Worm (Caenorhabditis elegans) whole organism, young adult: ENCODE results near the gene C35D10.10.
A peak's percentile ranks its signal among the peaks of the same experiment; 100 is the strongest.

Experiments used
- B0019.2 ChIP-seq: fragments of 200-800 bp; sonication (Bioruptor generic); conservative IDR thresholded peaks from 2 replicates; pipeline ENCODE4 v1.3.6; 2022; ENCODE audit warnings: missing genetic modification reagents, missing genetic modification characterization, missing compliant biosample characterization
- B0336.3 ChIP-seq: fragments of 200-800 bp; sonication (Bioruptor generic); IDR thresholded peaks from 2 replicates; pipeline ENCODE4 v1.3.6; 2022; ENCODE audit warnings: missing genetic modification characterization, missing compliant biosample characterization
- C06A6.2 ChIP-seq: fragments of 200-800 bp; sonication (Bioruptor generic); conservative IDR thresholded peaks from 2 replicates; pipeline ENCODE4 v1.3.6; 2022; ENCODE audit warnings: missing genetic modification characterization, missing compliant biosample characterization
- F23B12.7 ChIP-seq: sonication (generic microtip); optimal IDR thresholded peaks from 2 replicates; lab custom pipeline; 2017; ENCODE audit warnings: missing genetic modification characterization, mild to moderate bottlenecking, missing compliant biosample characterization, antibody characterized with exemption, moderate library complexity; ENCODE audit not compliant: insufficient read depth
- F37B4.10 ChIP-seq: fragments of 200-800 bp; sonication (Bioruptor generic); IDR thresholded peaks from 2 replicates; pipeline ENCODE4 v1.3.6; 2022; ENCODE audit warnings: missing genetic modification characterization, missing compliant biosample characterization
- Y67H2A.10 ChIP-seq: fragments of 200-800 bp; sonication (Bioruptor generic); conservative IDR thresholded peaks from 2 replicates; pipeline ENCODE4 v1.3.6; 2022; ENCODE audit warnings: missing genetic modification reagents, missing genetic modification characterization, missing compliant biosample characterization
- aptf-3 ChIP-seq: fragments of 200-800 bp; sonication (Bioruptor generic); IDR thresholded peaks from 2 replicates; pipeline ENCODE4 v1.3.6; 2022; ENCODE audit warnings: missing genetic modification characterization, missing compliant biosample characterization
- bed-1 ChIP-seq: fragments of 200-800 bp; sonication (Bioruptor generic); IDR thresholded peaks from 2 replicates; pipeline ENCODE4 v1.3.6; 2022; ENCODE audit warnings: missing genetic modification reagents, missing genetic modification characterization, missing compliant biosample characterization
- bed-2 ChIP-seq: fragments of 200-800 bp; sonication (Bioruptor generic); IDR thresholded peaks from 2 replicates; pipeline ENCODE4 v1.3.6; 2022; ENCODE audit warnings: missing genetic modification reagents, missing genetic modification characterization, missing compliant biosample characterization
- cebp-2 ChIP-seq: fragments of 200-800 bp; sonication (Bioruptor generic); IDR thresholded peaks from 2 replicates; pipeline ENCODE4 v1.3.6; 2022; ENCODE audit warnings: missing genetic modification characterization, missing compliant biosample characterization
- ceh-40 ChIP-seq: fragments of 200-800 bp; sonication (Bioruptor generic); IDR thresholded peaks from 2 replicates; pipeline ENCODE4 v1.3.6; 2022; ENCODE audit warnings: missing genetic modification characterization, missing compliant biosample characterization
- dpff-1 ChIP-seq: sonication (generic microtip); optimal IDR thresholded peaks from 2 replicates; lab custom pipeline; 2017; ENCODE audit warnings: mild to moderate bottlenecking, missing genetic modification characterization, missing compliant biosample characterization
- dpl-1 ChIP-seq: fragments of 150-350 bp; optimal IDR thresholded peaks from 2 replicates; lab custom pipeline; 2014; ENCODE audit warnings: missing biosample characterization, missing genetic modification reagents, missing genetic modification characterization
- ets-4 ChIP-seq: fragments of 200-800 bp; sonication (Bioruptor generic); optimal IDR thresholded peaks from 2 replicates; lab custom pipeline; 2018; ENCODE audit warnings: mild to moderate bottlenecking, missing genetic modification characterization, missing compliant biosample characterization
- him-1 ChIP-seq: sonication (generic microtip); optimal IDR thresholded peaks from 2 replicates; lab custom pipeline; 2016; ENCODE audit warnings: missing genotype, missing genetic modification reagents, missing genetic modification characterization, missing compliant biosample characterization
- hlh-26 ChIP-seq: fragments of 200-800 bp; sonication (Bioruptor generic); conservative IDR thresholded peaks from 2 replicates; pipeline ENCODE4 v1.3.6; 2022; ENCODE audit warnings: missing genetic modification reagents, missing genetic modification characterization, missing compliant biosample characterization
- lin-35 ChIP-seq, 3 experiments: fragments of 150-350 bp in 2 of 3; sonication (generic microtip) in 1 of 3; optimal IDR thresholded peaks; 2 replicates each; lab custom pipeline; 2014 to 2018; ENCODE audit warnings: missing biosample characterization in 3 of 3, missing genetic modification characterization in 3 of 3, missing genetic modification reagents in 3 of 3
- lsl-1 ChIP-seq: fragments of 200-800 bp; sonication (Bioruptor generic); optimal IDR thresholded peaks from 2 replicates; lab custom pipeline; 2018; ENCODE audit warnings: mild to moderate bottlenecking, missing genetic modification characterization, moderate library complexity, missing compliant biosample characterization
- lsy-27 ChIP-seq: sonication (generic microtip); optimal IDR thresholded peaks from 2 replicates; lab custom pipeline; 2017; ENCODE audit warnings: missing genetic modification characterization, mild to moderate bottlenecking, missing compliant biosample characterization, antibody characterized with exemption, missing genotype, borderline replicate concordance; ENCODE audit not compliant: insufficient read depth
- madf-10 ChIP-seq: sonication (generic microtip); optimal IDR thresholded peaks from 2 replicates; lab custom pipeline; 2016; ENCODE audit warnings: mild to moderate bottlenecking, missing genetic modification characterization, missing compliant biosample characterization
- mcd-1 ChIP-seq: fragments of 200-800 bp; sonication (Bioruptor generic); IDR thresholded peaks from 2 replicates; pipeline ENCODE4 v1.3.6; 2022; ENCODE audit warnings: missing genetic modification reagents, missing genetic modification characterization, missing compliant biosample characterization
- mxl-1 ChIP-seq: sonication (generic microtip); optimal IDR thresholded peaks from 2 replicates; lab custom pipeline; 2016; ENCODE audit warnings: missing genetic modification characterization, missing compliant biosample characterization
- nfyb-1 ChIP-seq: fragments of 200-800 bp; sonication (Bioruptor generic); IDR thresholded peaks from 2 replicates; pipeline ENCODE4 v1.3.6; 2022; ENCODE audit warnings: missing genetic modification reagents, missing genetic modification characterization, missing compliant biosample characterization
- nhr-27 ChIP-seq: fragments of 200-800 bp; sonication (Bioruptor generic); optimal IDR thresholded peaks from 2 replicates; lab custom pipeline; 2018; ENCODE audit warnings: mild to moderate bottlenecking, missing genetic modification characterization, moderate library complexity, missing compliant biosample characterization
- nhr-90 ChIP-seq: sonication (generic microtip); optimal IDR thresholded peaks from 2 replicates; lab custom pipeline; 2016; ENCODE audit warnings: missing genotype, mild to moderate bottlenecking, missing genetic modification characterization, missing compliant biosample characterization
- pha-4 ChIP-seq: fragments of 150-350 bp; sonication (generic microtip); optimal IDR thresholded peaks from 2 replicates; lab custom pipeline; 2014; ENCODE audit warnings: missing biosample characterization, missing genetic modification reagents, missing genetic modification characterization
- rec-8 ChIP-seq, 2 experiments: sonication (generic microtip); optimal IDR thresholded peaks; 2 replicates each; lab custom pipeline; 2016; ENCODE audit warnings: mild to moderate bottlenecking in 2 of 2, missing genetic modification characterization in 2 of 2, missing genetic modification reagents in 2 of 2, missing genotype in 2 of 2, missing biosample characterization in 1 of 2, missing compliant biosample characterization in 1 of 2, moderate library complexity in 1 of 2
- rpc-1 ChIP-seq, 2 experiments: fragments of 150-350 bp in 1 of 2; sonication (generic microtip) in 1 of 2; optimal IDR thresholded peaks; 2 replicates each; lab custom pipeline; 2014 to 2018; ENCODE audit warnings: missing biosample characterization in 1 of 2, missing genetic modification characterization in 1 of 2, missing genetic modification reagents in 1 of 2, missing genotype in 1 of 2
- sdz-38 ChIP-seq: sonication (generic microtip); optimal IDR thresholded peaks from 2 replicates; lab custom pipeline; 2016; ENCODE audit warnings: missing genotype, missing genetic modification characterization, missing compliant biosample characterization
- sea-2 ChIP-seq: fragments of 200-800 bp; sonication (Bioruptor generic); IDR thresholded peaks from 2 replicates; pipeline ENCODE4 v1.3.6; 2022; ENCODE audit warnings: missing genetic modification characterization, missing compliant biosample characterization
- unc-130 ChIP-seq: sonication (generic microtip); optimal IDR thresholded peaks from 2 replicates; lab custom pipeline; 2016; ENCODE audit warnings: missing genetic modification reagents, missing genetic modification characterization, missing compliant biosample characterization
- ztf-26 ChIP-seq: sonication (generic microtip); optimal IDR thresholded peaks from 2 replicates; lab custom pipeline; 2017; ENCODE audit warnings: missing genetic modification characterization, missing compliant biosample characterization
- ztf-28 ChIP-seq: fragments of 200-800 bp; sonication (Bioruptor generic); IDR thresholded peaks from 2 replicates; pipeline ENCODE4 v1.3.6; 2022; ENCODE audit warnings: missing genetic modification reagents, missing genetic modification characterization, missing compliant biosample characterization

C35D10.10 gene

DNA sequence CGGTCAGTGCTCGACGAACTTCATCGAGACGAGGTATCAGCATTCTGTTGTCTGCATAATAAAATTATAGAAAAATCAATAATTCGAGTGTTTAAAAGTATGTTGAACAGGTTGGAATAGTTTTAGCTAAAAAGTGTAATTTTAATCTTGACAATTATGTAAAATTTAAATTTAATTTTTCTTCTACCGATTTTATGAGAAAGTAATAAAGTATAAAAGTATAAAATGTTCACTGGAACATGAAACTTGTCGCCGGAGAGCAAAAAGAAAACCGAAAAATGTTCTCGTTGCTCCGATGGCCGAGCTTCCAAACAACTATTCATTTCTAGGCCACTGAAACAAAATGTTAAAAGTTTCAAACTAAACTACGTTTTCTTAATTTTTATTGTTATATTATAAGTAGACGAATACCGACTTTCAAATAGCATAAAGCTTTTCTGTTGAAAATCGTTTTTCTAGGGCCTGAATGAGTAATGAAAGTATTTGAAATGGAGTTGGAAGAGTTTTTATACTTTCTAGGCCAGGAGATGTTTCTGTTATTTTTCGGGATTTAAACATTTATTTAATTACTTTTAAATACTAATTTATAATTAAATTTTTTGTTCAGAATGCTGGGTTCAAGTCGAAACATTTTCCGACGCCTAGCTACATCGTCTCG is at the start of gene C35D10.10, which contains the start of gene C35D10.5:
TSS of gene C35D10.10 (minus strand) at position 51 of the 658 bp plus-strand sequence.
TSS of gene C35D10.5 (plus strand) at position 608 of the 658 bp plus-strand sequence.
- no peak for TF ChIP-seq B0019.2 (GFP tag; lab: Robert Waterston, UW)
- no peak for TF ChIP-seq nhr-27 (tag; lab: Kevin White, UChicago)
- no peak for TF ChIP-seq ztf-26 (tag; lab: Kevin White, UChicago)
- TF ChIP-seq ets-4 (GFP tag; lab: Kevin White, UChicago), result no peak
- TF ChIP-seq bed-1 (GFP tag; lab: Robert Waterston, UW), result no peak
- TF ChIP-seq cebp-2 (GFP tag; lab: Robert Waterston, UW), result no peak
- TF ChIP-seq F23B12.7 (tag; lab: Kevin White, UChicago), result no peak
- no peak for TF ChIP-seq madf-10 (tag; lab: Kevin White, UChicago)
- no peak for TF ChIP-seq aptf-3
- peak; percentile 10 for TF ChIP-seq unc-130
- no peak for TF ChIP-seq sea-2 (GFP tag; lab: Robert Waterston, UW)
- TF ChIP-seq rec-8 (tag; optimal IDR thresholded peaks at IDR 0.05; lab: Kevin White, UChicago), result peak in 1 of 2 experiments; percentile 20
- no peak for TF ChIP-seq nfyb-1 (GFP tag; lab: Robert Waterston, UW)
- no peak for TF ChIP-seq bed-2
- TF ChIP-seq hlh-26 (GFP tag; lab: Robert Waterston, UW), result no peak
- TF ChIP-seq B0336.3 (GFP tag; lab: Robert Waterston, UW), result no peak
- TF ChIP-seq dpff-1 (tag; lab: Kevin White, UChicago), result no peak

DNA sequence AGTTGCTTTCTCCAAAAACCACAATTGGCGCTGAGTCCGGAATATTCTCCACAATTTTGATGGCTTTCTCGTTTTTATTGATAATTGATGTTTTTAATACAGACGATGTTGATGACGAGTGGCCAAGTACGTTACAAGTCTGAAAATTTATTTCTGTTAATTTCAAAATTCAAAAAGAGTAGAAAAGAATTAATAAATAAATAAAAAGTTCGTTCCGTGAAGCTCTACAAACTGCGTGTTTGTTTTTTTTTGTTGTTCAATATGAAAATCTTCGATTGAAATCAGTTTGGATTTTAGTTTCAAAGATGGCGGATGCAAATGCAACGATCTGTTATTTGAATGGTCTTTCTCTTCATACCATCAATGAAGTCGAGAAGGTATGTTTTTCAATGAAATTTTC is 49.4 kb upstream of the C35D10.10 start, which contains the start of gene F26F4.2:
TSS of gene F26F4.2 (plus strand) at position 301 of the 400 bp plus-strand sequence.
- TF ChIP-seq mxl-1 (tag; lab: Kevin White, UChicago) (no peak), pha-4 (tag; lab: Kevin White, UChicago) (no peak), bed-1 (GFP tag; lab: Robert Waterston, UW) (no peak), lin-35 (GFP tag; optimal IDR thresholded peaks at IDR 0.05; lab: Kevin White, UChicago) (no peak), ztf-28 (no peak), nhr-27 (tag; lab: Kevin White, UChicago) (no peak)
- TF ChIP-seq, all 124 proteins: peak for 0

- TF ChIP-seq him-1 (tag; lab: Kevin White, UChicago), result no peak
- no peak for TF ChIP-seq F37B4.10 (GFP tag; lab: Robert Waterston, UW)
- TF ChIP-seq nhr-90 (tag; lab: Kevin White, UChicago), result no peak
- no peak for TF ChIP-seq nhr-27 (tag; lab: Kevin White, UChicago)
- TF ChIP-seq mcd-1 (GFP tag; lab: Robert Waterston, UW), result no peak
- no peak for TF ChIP-seq rpc-1 (optimal IDR thresholded peaks at IDR 0.05; lab: Kevin White, UChicago)
- no peak for TF ChIP-seq rpc-1 (tag; optimal IDR thresholded peaks at IDR 0.05; lab: Kevin White, UChicago)
- TF ChIP-seq, all 124 proteins: peak for 0
Observed at ce11 chrIII:4909938-4910337, 48.3 kb upstream of the C35D10.10 start, which contains the start of gene F26F4.12. Gene F26F4.12 (minus strand): TSS chrIII:4910038.

DNA sequence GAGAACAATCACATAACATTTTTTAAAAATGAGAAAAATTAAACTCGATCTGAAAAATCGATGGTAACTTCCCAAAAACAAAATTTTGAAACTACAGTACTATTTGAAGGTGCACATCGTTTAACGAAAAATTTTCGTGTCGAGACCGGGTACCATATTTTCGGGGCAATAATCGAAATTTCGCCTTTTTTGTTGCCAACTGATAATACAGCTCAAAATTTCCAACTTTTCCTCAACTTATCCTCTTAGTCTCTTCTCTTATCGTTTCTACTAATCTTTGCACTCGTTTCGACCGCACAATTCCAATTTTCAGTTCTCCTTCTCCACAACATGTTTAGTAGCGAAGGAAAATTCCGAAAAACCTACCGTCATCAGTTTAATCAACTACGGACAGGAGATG is 45.3 kb upstream of the C35D10.10 start, which contains the start of gene rom-1:
TSS of gene rom-1 (plus strand) at position 301 of the 400 bp plus-strand sequence.
- TF ChIP-seq lsl-1 (GFP tag; lab: Kevin White, UChicago) (no peak), cebp-2 (GFP tag; lab: Robert Waterston, UW) (no peak), ceh-40 (GFP tag; lab: Robert Waterston, UW) (no peak), rec-8 (tag; optimal IDR thresholded peaks at IDR 0.05; lab: Kevin White, UChicago) (no peak), lsy-27 (tag; lab: Kevin White, UChicago) (no peak), Y67H2A.10 (GFP tag; lab: Robert Waterston, UW) (no peak), C06A6.2 (GFP tag; lab: Robert Waterston, UW) (no peak), sdz-38 (tag; lab: Kevin White, UChicago) (no peak), dpl-1 (GFP tag; lab: Kevin White, UChicago) (no peak)
